Fruit fly (Drosophila melanogaster) whole organism, embryonic: Measurements from ENCODE around the gene CG8564.
A peak's percentile ranks its signal among the peaks of the same experiment; 100 is the strongest.

Source experiments
- Bdp1 ChIP-seq: fragments of 200-800 bp; sonication (Bioruptor generic); optimal IDR thresholded peaks from 3 replicates; lab custom pipeline; 2016; ENCODE audit warnings: missing biosample characterization, missing genetic modification characterization
- Blimp-1 ChIP-seq: fragments of 200-800 bp; sonication (Bioruptor generic); optimal IDR thresholded peaks from 3 replicates; lab custom pipeline; 2018; ENCODE audit warnings: missing biosample characterization, missing genetic modification characterization, mild to moderate bottlenecking, moderate library complexity, missing genetic modification reagents
- CG11398 ChIP-seq: fragments of 200-800 bp; sonication (Bioruptor generic); optimal IDR thresholded peaks from 2 replicates; lab custom pipeline; 2016; ENCODE audit warnings: missing biosample characterization, missing genetic modification characterization
- CG11723 ChIP-seq: fragments of 200-800 bp; sonication (Bioruptor generic); optimal IDR thresholded peaks from 2 replicates; lab custom pipeline; 2017; ENCODE audit warnings: missing biosample characterization, mild to moderate bottlenecking, missing genetic modification characterization
- CG12071 ChIP-seq: fragments of 200-800 bp; sonication (Bioruptor generic); optimal IDR thresholded peaks from 3 replicates; lab custom pipeline; 2018; ENCODE audit warnings: missing biosample characterization, mild to moderate bottlenecking, missing genetic modification characterization
- CG12299 ChIP-seq: fragments of 200-800 bp; sonication (Bioruptor generic); optimal IDR thresholded peaks from 2 replicates; lab custom pipeline; 2018; ENCODE audit warnings: missing biosample characterization, mild to moderate bottlenecking, missing genetic modification characterization
- CG13296 ChIP-seq: fragments of 200-800 bp; sonication (Bioruptor generic); optimal IDR thresholded peaks from 3 replicates; lab custom pipeline; 2018; ENCODE audit warnings: missing biosample characterization, mild to moderate bottlenecking, missing genetic modification characterization
- CG14860 ChIP-seq: fragments of 200-800 bp; sonication (Bioruptor generic); IDR thresholded peaks from 3 replicates; pipeline ENCODE4 v1.3.6; 2022; ENCODE audit warnings: missing biosample characterization, missing genetic modification characterization; ENCODE audit not compliant: partially characterized antibody
- CG15696 ChIP-seq: fragments of 200-800 bp; sonication (Bioruptor generic); optimal IDR thresholded peaks from 2 replicates; lab custom pipeline; 2019; ENCODE audit warnings: missing biosample characterization, mild to moderate bottlenecking, missing genetic modification characterization, moderate library complexity
- CG18599 ChIP-seq: fragments of 200-800 bp; sonication (Bioruptor generic); optimal IDR thresholded peaks from 3 replicates; lab custom pipeline; 2017; ENCODE audit warnings: missing biosample characterization, missing genetic modification characterization, mild to moderate bottlenecking, moderate library complexity, missing genetic modification reagents
- CG2889 ChIP-seq: fragments of 200-800 bp; sonication (Bioruptor generic); IDR thresholded peaks from 3 replicates; pipeline ENCODE4 v1.3.6; 2022; ENCODE audit warnings: missing biosample characterization, missing genetic modification characterization
- CG31365 ChIP-seq: fragments of 200-800 bp; sonication (Bioruptor generic); optimal IDR thresholded peaks from 2 replicates; lab custom pipeline; 2018; ENCODE audit warnings: missing biosample characterization, mild to moderate bottlenecking, missing genetic modification characterization
- CG3726 ChIP-seq: fragments of 200-800 bp; sonication (Bioruptor generic); IDR thresholded peaks from 3 replicates; pipeline ENCODE4, ENCODE4 v1.3.6; 2022; ENCODE audit warnings: missing biosample characterization, missing genetic modification characterization
- CG4854 ChIP-seq: fragments of 200-800 bp; sonication (Bioruptor generic); optimal IDR thresholded peaks from 2 replicates; lab custom pipeline; 2016; ENCODE audit warnings: missing biosample characterization, missing genetic modification characterization, inconsistent platforms
- CG5953 ChIP-seq: fragments of 200-800 bp; sonication (Bioruptor generic); IDR thresholded peaks from 2 replicates; pipeline ENCODE4 v1.3.6; 2022; ENCODE audit warnings: missing biosample characterization, missing genetic modification characterization
- CG6683 ChIP-seq: fragments of 200-800 bp; sonication (Bioruptor generic); optimal IDR thresholded peaks from 2 replicates; lab custom pipeline; 2017; ENCODE audit warnings: missing biosample characterization, mild to moderate bottlenecking, missing genetic modification characterization, missing genetic modification reagents
- CG6813 ChIP-seq: fragments of 200-800 bp; sonication (Bioruptor generic); optimal IDR thresholded peaks from 2 replicates; lab custom pipeline; 2017; ENCODE audit warnings: missing biosample characterization, missing genetic modification characterization, mild to moderate bottlenecking, moderate library complexity, missing genetic modification reagents
- CG8388 ChIP-seq: fragments of 200-800 bp; sonication (Bioruptor generic); optimal IDR thresholded peaks from 2 replicates; lab custom pipeline; 2019; ENCODE audit warnings: missing biosample characterization, mild to moderate bottlenecking, missing genetic modification characterization, moderate library complexity
- CG8765 ChIP-seq: fragments of 200-800 bp; sonication (Bioruptor generic); IDR thresholded peaks from 2 replicates; pipeline ENCODE4 v1.3.6; 2022; ENCODE audit warnings: missing biosample characterization, missing genetic modification characterization
- CG9797 ChIP-seq: fragments of 200-800 bp; sonication (Bioruptor generic); optimal IDR thresholded peaks from 3 replicates; lab custom pipeline; 2018; ENCODE audit warnings: missing biosample characterization, mild to moderate bottlenecking, missing genetic modification characterization
- Dip3 ChIP-seq: fragments of 200-800 bp; sonication (Bioruptor generic); optimal IDR thresholded peaks from 3 replicates; lab custom pipeline; 2016; ENCODE audit warnings: missing biosample characterization, missing genetic modification characterization
- Dll ChIP-seq: fragments of 200-800 bp; sonication (Bioruptor generic); IDR thresholded peaks from 4 replicates; pipeline ENCODE4 v1.3.6; 2022; ENCODE audit warnings: missing biosample characterization, missing genetic modification characterization; ENCODE audit not compliant: partially characterized antibody
- Dref ChIP-seq: fragments of 200-800 bp; sonication (Bioruptor generic); IDR thresholded peaks from 2 replicates; pipeline ENCODE4 v1.3.6; 2022; ENCODE audit warnings: missing biosample characterization, missing genetic modification characterization
- HLH3B ChIP-seq: fragments of 200-800 bp; sonication (Bioruptor generic); IDR thresholded peaks from 2 replicates; pipeline ENCODE4 v1.3.6; 2022; ENCODE audit warnings: missing biosample characterization, missing genetic modification characterization
- HLH4C ChIP-seq: fragments of 200-800 bp; sonication (Bioruptor generic); IDR thresholded peaks from 3 replicates; pipeline ENCODE4 v1.3.6; 2022; ENCODE audit warnings: missing biosample characterization, missing genetic modification characterization; ENCODE audit not compliant: partially characterized antibody
- Hr51 ChIP-seq, 2 experiments: fragments of 200-800 bp; sonication (Bioruptor generic); optimal IDR thresholded peaks; 2 replicates in 1 of 2; 3 replicates in 1 of 2; lab custom pipeline; 2016 to 2018; ENCODE audit warnings: missing biosample characterization in 2 of 2, missing genetic modification characterization in 2 of 2, mild to moderate bottlenecking in 1 of 2, moderate library complexity in 1 of 2
- Jarid2 ChIP-seq: fragments of 200-800 bp; sonication (Bioruptor generic); optimal IDR thresholded peaks from 3 replicates; lab custom pipeline; 2017; ENCODE audit warnings: mild to moderate bottlenecking, missing biosample characterization, missing genetic modification reagents, missing genetic modification characterization
- MBD-R2 ChIP-seq: fragments of 200-800 bp; sonication (Bioruptor generic); IDR thresholded peaks from 2 replicates; pipeline ENCODE4 v1.3.6; 2022; ENCODE audit warnings: missing biosample characterization, missing genetic modification characterization
- MESR4 ChIP-seq: fragments of 200-800 bp; sonication (Bioruptor generic); optimal IDR thresholded peaks from 2 replicates; lab custom pipeline; 2018; ENCODE audit warnings: missing biosample characterization, mild to moderate bottlenecking, missing genetic modification characterization, moderate library complexity
- Nf-YC ChIP-seq: fragments of 200-800 bp; optimal IDR thresholded peaks from 3 replicates; lab custom pipeline; 2019; ENCODE audit warnings: missing biosample characterization, mild to moderate bottlenecking, missing genetic modification characterization, moderate library complexity
- NfI ChIP-seq: fragments of 200-800 bp; sonication (Bioruptor generic); optimal IDR thresholded peaks from 3 replicates; lab custom pipeline; 2018; ENCODE audit warnings: missing biosample characterization, mild to moderate bottlenecking, missing genetic modification characterization, moderate library complexity
- PHDP ChIP-seq: fragments of 200-800 bp; sonication (Bioruptor generic); optimal IDR thresholded peaks from 3 replicates; lab custom pipeline; 2018; ENCODE audit warnings: missing biosample characterization, mild to moderate bottlenecking, missing genetic modification characterization, moderate library complexity
- Spps ChIP-seq: fragments of 200-800 bp; sonication (Bioruptor generic); optimal IDR thresholded peaks from 2 replicates; lab custom pipeline; 2018; ENCODE audit warnings: missing biosample characterization, mild to moderate bottlenecking, missing genetic modification characterization
- Vsx1 ChIP-seq: fragments of 200-800 bp; sonication (Bioruptor generic); optimal IDR thresholded peaks from 2 replicates; lab custom pipeline; 2017; ENCODE audit warnings: missing biosample characterization, mild to moderate bottlenecking, missing genetic modification characterization, missing genetic modification reagents
- Xbp1 ChIP-seq: fragments of 200-800 bp; sonication (Bioruptor generic); optimal IDR thresholded peaks from 3 replicates; lab custom pipeline; 2016; ENCODE audit warnings: missing biosample characterization, mild to moderate bottlenecking, missing genetic modification characterization
- al ChIP-seq: fragments of 200-800 bp; sonication (Bioruptor generic); IDR thresholded peaks from 2 replicates; pipeline ENCODE4 v1.3.6; 2022; ENCODE audit warnings: missing biosample characterization, missing genetic modification characterization
- amos ChIP-seq: fragments of 200-800 bp; sonication (Bioruptor generic); IDR thresholded peaks from 2 replicates; pipeline ENCODE4 v1.3.6; 2022; ENCODE audit warnings: missing biosample characterization, missing genetic modification characterization; ENCODE audit not compliant: partially characterized antibody
- bbx ChIP-seq: fragments of 200-800 bp; sonication (Bioruptor generic); IDR thresholded peaks from 2 replicates; pipeline ENCODE4 v1.3.6; 2022; ENCODE audit warnings: missing biosample characterization, missing genetic modification characterization; ENCODE audit not compliant: partially characterized antibody
- caup ChIP-seq: fragments of 200-800 bp; sonication (Bioruptor generic); optimal IDR thresholded peaks from 3 replicates; lab custom pipeline; 2017; ENCODE audit warnings: missing biosample characterization, mild to moderate bottlenecking, missing genetic modification characterization, moderate library complexity; ENCODE audit not compliant: severe bottlenecking
- cg ChIP-seq: fragments of 200-800 bp; sonication (Bioruptor generic); optimal IDR thresholded peaks from 3 replicates; lab custom pipeline; 2019; ENCODE audit warnings: missing biosample characterization, mild to moderate bottlenecking, missing genetic modification characterization, moderate library complexity
- emc ChIP-seq: fragments of 200-800 bp; sonication (Bioruptor generic); optimal IDR thresholded peaks from 2 replicates; lab custom pipeline; 2016; ENCODE audit warnings: missing biosample characterization, missing genetic modification characterization
- grau ChIP-seq: fragments of 200-800 bp; optimal IDR thresholded peaks from 3 replicates; lab custom pipeline; 2019; ENCODE audit warnings: missing biosample characterization, mild to moderate bottlenecking, missing genetic modification characterization, moderate library complexity
- kah ChIP-seq: fragments of 200-800 bp; sonication (Bioruptor generic); optimal IDR thresholded peaks from 2 replicates; lab custom pipeline; 2018; ENCODE audit warnings: missing biosample characterization, mild to moderate bottlenecking, missing genetic modification characterization
- ken ChIP-seq: fragments of 200-800 bp; sonication (Bioruptor generic); IDR thresholded peaks from 3 replicates; pipeline ENCODE4 v1.3.6; 2022; ENCODE audit warnings: missing biosample characterization, missing genetic modification characterization
- lbe ChIP-seq: fragments of 200-800 bp; sonication (Bioruptor generic); optimal IDR thresholded peaks from 2 replicates; lab custom pipeline; 2016; ENCODE audit warnings: missing biosample characterization, mild to moderate bottlenecking, missing genetic modification characterization
- slp2 ChIP-seq: fragments of 200-800 bp; sonication (Bioruptor generic); optimal IDR thresholded peaks from 2 replicates; lab custom pipeline; 2016; ENCODE audit warnings: missing biosample characterization, missing genetic modification characterization
- stwl ChIP-seq: fragments of 200-800 bp; sonication (Bioruptor generic); optimal IDR thresholded peaks from 3 replicates; lab custom pipeline; 2018; ENCODE audit warnings: missing biosample characterization, mild to moderate bottlenecking, missing genetic modification characterization, moderate library complexity
- vfl ChIP-seq: fragments of 200-800 bp; sonication (Bioruptor generic); optimal IDR thresholded peaks from 2 replicates; lab custom pipeline; 2016; ENCODE audit warnings: missing biosample characterization, missing genetic modification characterization
- wor ChIP-seq: fragments of 200-800 bp; sonication (Bioruptor generic); IDR thresholded peaks from 2 replicates; pipeline ENCODE4 v1.3.6; 2022; ENCODE audit warnings: missing biosample characterization, missing genetic modification characterization

CG8564 gene

dm6 chr3L:7360324-7360852 is 27.3 kb downstream of the CG8564 start, which contains the start of gene Sec63 (continued):
- peak; percentile 97 for TF ChIP-seq bbx
- peak; percentile 89 for TF ChIP-seq HLH4C (GFP tag; lab: Robert Waterston, UW)
- TF ChIP-seq Spps (tag; lab: Kevin White, UChicago), result no peak
- peak; percentile 58 for TF ChIP-seq Dip3 (GFP tag; lab: Kevin White, UChicago)
- TF ChIP-seq Dref, result peak; percentile 95
- TF ChIP-seq al (GFP tag; lab: Robert Waterston, UW), result peak; percentile 62
- peak; percentile 62 for TF ChIP-seq CG18599 (GFP tag; lab: Kevin White, UChicago)
- no peak for TF ChIP-seq CG6683 (GFP tag; lab: Kevin White, UChicago)
- TF ChIP-seq cg (GFP tag; lab: Kevin White, UChicago), result no peak
- peak; percentile 49 for TF ChIP-seq CG8388 (GFP tag; lab: Kevin White, UChicago)
- TF ChIP-seq vfl, result peak; percentile 4
- peak; percentile 90 for TF ChIP-seq stwl
- peak; percentile 36 for TF ChIP-seq NfI (GFP tag; lab: Kevin White, UChicago)
- no peak for TF ChIP-seq CG3726 (GFP tag; lab: Robert Waterston, UW)
- no peak for TF ChIP-seq kah (GFP tag; lab: Kevin White, UChicago)
- no peak for TF ChIP-seq lbe (GFP tag; lab: Kevin White, UChicago)
- no peak for TF ChIP-seq CG12071 (GFP tag; lab: Kevin White, UChicago)
- peak; percentile 74 for TF ChIP-seq Dll
- TF ChIP-seq CG8765, result no peak
- peak; percentile 79 for TF ChIP-seq MBD-R2 (GFP tag; lab: Robert Waterston, UW)
- peak; percentile 25 for TF ChIP-seq CG12299
- no peak for TF ChIP-seq CG11398 (GFP tag; lab: Kevin White, UChicago)
- no peak for TF ChIP-seq wor (GFP tag; lab: Robert Waterston, UW)
- TF ChIP-seq HLH3B, result peak; percentile 43; the same call in 1 of the 2 replicates
- TF ChIP-seq Jarid2 (GFP tag; lab: Kevin White, UChicago), result peak; percentile 6
- peak; percentile 67 for TF ChIP-seq Xbp1 (GFP tag; lab: Kevin White, UChicago)
- TF ChIP-seq ken (GFP tag; lab: Robert Waterston, UW), result peak; percentile 48; the same call in 1 of the 3 replicates
- no peak for TF ChIP-seq CG31365 (tag; lab: Kevin White, UChicago)
- no peak for TF ChIP-seq CG9797 (GFP tag; lab: Kevin White, UChicago)
- TF ChIP-seq CG5953 (GFP tag; lab: Robert Waterston, UW), result no peak
- peak; percentile 83 for TF ChIP-seq MESR4 (GFP tag; lab: Kevin White, UChicago)
- no peak for TF ChIP-seq Blimp-1 (GFP tag; lab: Kevin White, UChicago)
- peak; percentile 47 to 49 for TF ChIP-seq Hr51 (GFP tag; optimal IDR thresholded peaks at IDR 0.05; lab: Kevin White, UChicago)
- TF ChIP-seq amos, result peak; percentile 92
- no peak for TF ChIP-seq slp2
- TF ChIP-seq Vsx1, result peak; percentile 25
- TF ChIP-seq CG2889 (GFP tag; lab: Robert Waterston, UW), result no peak
- TF ChIP-seq CG14860 (GFP tag; lab: Robert Waterston, UW), result peak; percentile 80
- peak; percentile 30 for TF ChIP-seq CG15696 (tag; lab: Kevin White, UChicago)
- no peak for TF ChIP-seq Nf-YC (tag; lab: Kevin White, UChicago)
- TF ChIP-seq CG4854 (GFP tag; lab: Kevin White, UChicago), result no peak
- TF ChIP-seq PHDP (tag; lab: Kevin White, UChicago), result no peak
- TF ChIP-seq CG13296, result no peak
- TF ChIP-seq emc (GFP tag; lab: Kevin White, UChicago), result no peak
- TF ChIP-seq CG6813 (GFP tag; lab: Kevin White, UChicago), result no peak
- TF ChIP-seq CG11723 (GFP tag; lab: Kevin White, UChicago), result no peak
- TF ChIP-seq caup (GFP tag; lab: Kevin White, UChicago), result peak; percentile 27
- peak; percentile 24 for TF ChIP-seq Bdp1
- peak; percentile 53 for TF ChIP-seq grau
